Fruit fly (Drosophila melanogaster): Measurements from ENCODE around the gene CG15283.

DNA sequence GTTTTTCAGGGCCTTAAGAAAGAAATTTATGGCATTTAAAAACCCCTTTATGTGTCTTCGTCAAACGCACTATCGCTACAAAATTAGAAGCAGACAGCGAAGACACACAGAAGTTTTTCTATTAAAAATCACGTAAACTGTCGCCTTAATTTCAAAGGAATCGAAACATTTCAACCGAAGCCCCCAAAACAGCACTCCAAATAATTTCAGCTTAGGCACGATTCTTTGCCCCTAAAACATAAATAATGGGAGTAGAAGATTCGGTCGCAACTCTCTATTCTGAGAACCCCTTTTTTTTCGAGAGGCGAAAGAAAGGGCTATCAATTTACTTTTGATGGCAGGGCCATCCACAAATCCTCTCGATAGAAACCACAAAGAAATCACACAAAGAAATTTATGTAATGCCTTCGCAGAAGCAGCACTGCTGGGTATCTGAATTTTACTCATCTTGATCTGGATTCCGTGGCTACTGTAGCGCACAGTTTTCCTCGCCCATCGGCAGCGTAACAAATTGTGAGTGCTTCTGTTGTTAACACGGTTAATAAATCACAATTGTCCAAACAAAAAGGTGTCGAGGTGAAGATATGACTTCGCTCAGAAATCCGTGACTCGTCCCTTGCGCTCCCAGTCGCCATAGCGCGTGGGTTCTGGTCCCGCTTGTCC, 705 bp downstream of the CG15283 start:
- TF ChIP-seq CG10669 (GFP tag; optimal IDR thresholded peaks at IDR 0.05) (no peak), topi (GFP tag; optimal IDR thresholded peaks at IDR 0.05) (no peak), CG11762 (GFP tag; optimal IDR thresholded peaks at IDR 0.05; ENCODE audit: insufficient read depth) (no peak), CG32006 (GFP tag; optimal IDR thresholded peaks at IDR 0.05) (no peak), CG15336 (GFP tag; IDR thresholded peaks at IDR 0.05) (no peak), lz (GFP tag; optimal IDR thresholded peaks at IDR 0.05) (no peak), Ets96B (tag; optimal IDR thresholded peaks at IDR 0.05) (no peak), fd85E (GFP tag; optimal IDR thresholded peaks at IDR 0.05) (no peak), cyc (GFP tag; optimal IDR thresholded peaks at IDR 0.05) (no peak)

Measured in whole organism, prepupa.